Worm (Caenorhabditis elegans) whole organism, L4 larva: ENCODE results near the gene hex-1.
A peak's percentile ranks its signal among the peaks of the same experiment; 100 is the strongest.

Experiments used
- F26F4.8 ChIP-seq: fragments of 200-800 bp; sonication (Bioruptor generic); conservative IDR thresholded peaks from 2 replicates; pipeline ENCODE4 v1.3.6; 2022; ENCODE audit warnings: missing genetic modification characterization, missing compliant biosample characterization
- F37D6.2 ChIP-seq: sonication (generic microtip); optimal IDR thresholded peaks from 2 replicates; lab custom pipeline; 2016; ENCODE audit warnings: mild to moderate bottlenecking, missing genetic modification characterization, missing compliant biosample characterization
- R02D3.7 ChIP-seq: fragments of 150-350 bp; sonication (generic microtip); optimal IDR thresholded peaks from 3 replicates; lab custom pipeline; 2014; ENCODE audit warnings: missing biosample characterization, missing genetic modification characterization
- Y5F2A.4 ChIP-seq: fragments of 200-800 bp; sonication (Bioruptor generic); optimal IDR thresholded peaks from 2 replicates; lab custom pipeline; 2018; ENCODE audit warnings: mild to moderate bottlenecking, missing genetic modification characterization, missing compliant biosample characterization
- ZK337.2 ChIP-seq: fragments of 200-800 bp; sonication (Bioruptor generic); IDR thresholded peaks from 2 replicates; pipeline ENCODE4 v1.3.6; 2022; ENCODE audit warnings: missing genetic modification reagents, missing genetic modification characterization, missing compliant biosample characterization
- aha-1 ChIP-seq: fragments of 150-350 bp; peaks from one replicate; lab custom pipeline; 2014; ENCODE audit warnings: missing biosample characterization, missing genetic modification characterization
- ama-1 ChIP-seq: fragments of 150-350 bp; optimal IDR thresholded peaks from 2 replicates; lab custom pipeline; 2014; ENCODE audit warnings: inconsistent platforms, mixed read lengths
- attf-4 ChIP-seq: sonication (generic microtip); optimal IDR thresholded peaks from 3 replicates; lab custom pipeline; 2017; ENCODE audit warnings: missing biosample characterization, missing genetic modification characterization
- ceh-28 ChIP-seq: fragments of 150-350 bp; optimal IDR thresholded peaks from 2 replicates; lab custom pipeline; 2014; ENCODE audit warnings: missing biosample characterization, missing genetic modification reagents, missing genetic modification characterization
- ceh-32 ChIP-seq: sonication (generic microtip); optimal IDR thresholded peaks from 2 replicates; lab custom pipeline; 2016; ENCODE audit warnings: mild to moderate bottlenecking, missing genetic modification characterization, missing compliant biosample characterization; ENCODE audit not compliant: poor library complexity
- ceh-62 ChIP-seq: sonication (generic microtip); optimal IDR thresholded peaks from 2 replicates; lab custom pipeline; 2017; ENCODE audit warnings: missing biosample characterization, missing genetic modification characterization
- ceh-82 ChIP-seq: sonication (generic microtip); optimal IDR thresholded peaks from 2 replicates; lab custom pipeline; 2017; ENCODE audit warnings: missing biosample characterization, missing genetic modification characterization
- ces-1 ChIP-seq: fragments of 150-350 bp; sonication (generic microtip); optimal IDR thresholded peaks from 4 replicates; lab custom pipeline; 2014; ENCODE audit warnings: missing biosample characterization, missing genetic modification reagents, missing genetic modification characterization
- ctbp-1 ChIP-seq: fragments of 200-800 bp; sonication (Bioruptor generic); IDR thresholded peaks from 2 replicates; pipeline ENCODE4 v1.3.6; 2022; ENCODE audit warnings: missing genetic modification reagents, missing genetic modification characterization, missing compliant biosample characterization
- daf-16 ChIP-seq, 3 experiments: sonication (generic microtip); optimal IDR thresholded peaks; 2 replicates each; lab custom pipeline; 2016 to 2017; ENCODE audit warnings: missing genetic modification characterization in 3 of 3, missing genetic modification reagents in 3 of 3, mild to moderate bottlenecking in 2 of 3, missing compliant biosample characterization in 2 of 3, missing biosample characterization in 1 of 3, moderate library complexity in 1 of 3
- dmd-6 ChIP-seq: fragments of 200-800 bp; sonication (Bioruptor generic); IDR thresholded peaks from 2 replicates; pipeline ENCODE4 v1.3.6; 2022; ENCODE audit warnings: missing genetic modification reagents, missing genetic modification characterization, missing compliant biosample characterization
- dpl-1 ChIP-seq: fragments of 150-350 bp; optimal IDR thresholded peaks from 2 replicates; lab custom pipeline; 2014; ENCODE audit warnings: missing biosample characterization, missing genetic modification reagents, missing genetic modification characterization
- duxl-1 ChIP-seq: sonication (generic microtip); optimal IDR thresholded peaks from 2 replicates; lab custom pipeline; 2016; ENCODE audit warnings: mild to moderate bottlenecking, missing genetic modification characterization, moderate library complexity, missing compliant biosample characterization; ENCODE audit not compliant: poor library complexity
- dve-1 ChIP-seq: sonication (generic microtip); optimal IDR thresholded peaks from 2 replicates; lab custom pipeline; 2017; ENCODE audit warnings: antibody characterized with exemption, mild to moderate bottlenecking, missing genetic modification characterization, missing compliant biosample characterization; ENCODE audit not compliant: insufficient read depth
- egl-27 ChIP-seq: sonication (generic microtip); optimal IDR thresholded peaks from 3 replicates; lab custom pipeline; 2017; ENCODE audit warnings: missing biosample characterization, missing genetic modification reagents, missing genetic modification characterization
- egl-43 ChIP-seq: fragments of 200-800 bp; sonication (Bioruptor generic); IDR thresholded peaks from 2 replicates; pipeline ENCODE4 v1.3.6; 2022; ENCODE audit warnings: missing genetic modification reagents, missing genetic modification characterization, missing compliant biosample characterization
- fos-1 ChIP-seq: fragments of 150-350 bp; optimal IDR thresholded peaks from 2 replicates; lab custom pipeline; 2014; ENCODE audit warnings: missing biosample characterization, missing genetic modification characterization
- hmg-1.1 ChIP-seq: fragments of 200-800 bp; sonication (Bioruptor generic); IDR thresholded peaks from 2 replicates; pipeline ENCODE4 v1.3.6; 2022; ENCODE audit warnings: missing genetic modification reagents, missing genetic modification characterization, missing compliant biosample characterization
- lin-1 ChIP-seq: fragments of 200-800 bp; sonication (Bioruptor generic); IDR thresholded peaks from 2 replicates; pipeline ENCODE4 v1.3.6; 2022; ENCODE audit warnings: missing genetic modification reagents, missing genetic modification characterization, missing compliant biosample characterization
- lin-13 ChIP-seq: fragments of 150-350 bp; optimal IDR thresholded peaks from 2 replicates; lab custom pipeline; 2014; ENCODE audit warnings: missing biosample characterization, missing genetic modification reagents, missing genetic modification characterization
- lin-15B ChIP-seq: fragments of 150-350 bp; sonication (generic microtip); optimal IDR thresholded peaks from 3 replicates; lab custom pipeline; 2014; ENCODE audit warnings: missing biosample characterization, missing genetic modification characterization
- lin-29 ChIP-seq: fragments of 200-800 bp; sonication (Bioruptor generic); IDR thresholded peaks from 2 replicates; pipeline ENCODE4 v1.3.6; 2022; ENCODE audit warnings: missing genetic modification reagents, missing genetic modification characterization, missing compliant biosample characterization
- lsy-2 ChIP-seq, 2 experiments: fragments of 150-350 bp in 1 of 2; sonication (generic microtip) in 1 of 2; optimal IDR thresholded peaks; 2 replicates each; lab custom pipeline; 2014 to 2017; ENCODE audit warnings: missing biosample characterization in 2 of 2, missing genetic modification characterization in 2 of 2
- madf-5 ChIP-seq, 2 experiments: fragments of 200-800 bp; sonication (Bioruptor generic); IDR thresholded peaks; 2 replicates each; pipeline ENCODE4 v1.3.6; 2022; ENCODE audit warnings: missing compliant biosample characterization in 2 of 2, missing genetic modification characterization in 2 of 2
- madf-9 ChIP-seq: fragments of 200-800 bp; sonication (Bioruptor generic); conservative IDR thresholded peaks from 2 replicates; pipeline ENCODE4 v1.3.6; 2022; ENCODE audit warnings: missing genetic modification reagents, missing genetic modification characterization, missing compliant biosample characterization
- mdl-1 ChIP-seq, 2 experiments: fragments of 150-350 bp in 1 of 2; sonication (generic microtip) in 1 of 2; optimal IDR thresholded peaks; 2 replicates each; lab custom pipeline; 2014 to 2017; ENCODE audit warnings: missing biosample characterization in 2 of 2, missing genetic modification characterization in 2 of 2
- mdt-29 ChIP-seq: fragments of 200-800 bp; sonication (Bioruptor generic); IDR thresholded peaks from 2 replicates; pipeline ENCODE4 v1.3.6; 2022; ENCODE audit warnings: missing genetic modification reagents, missing genetic modification characterization, missing compliant biosample characterization
- mep-1 ChIP-seq: fragments of 150-350 bp; sonication (generic microtip); optimal IDR thresholded peaks from 3 replicates; lab custom pipeline; 2014; ENCODE audit warnings: missing biosample characterization, missing genetic modification characterization
- mes-2 ChIP-seq: sonication (generic microtip); optimal IDR thresholded peaks from 2 replicates; lab custom pipeline; 2016; ENCODE audit warnings: missing genotype, mild to moderate bottlenecking, missing genetic modification characterization, missing compliant biosample characterization; ENCODE audit not compliant: poor library complexity, severe bottlenecking
- nhr-10 ChIP-seq: fragments of 150-350 bp; optimal IDR thresholded peaks from 2 replicates; lab custom pipeline; 2014; ENCODE audit warnings: missing biosample characterization, missing genetic modification characterization
- nhr-237 ChIP-seq: sonication (generic microtip); optimal IDR thresholded peaks from 2 replicates; lab custom pipeline; 2017; ENCODE audit warnings: missing biosample characterization, missing genetic modification characterization
- nhr-25 ChIP-seq: sonication (generic microtip); optimal IDR thresholded peaks from 2 replicates; lab custom pipeline; 2017; ENCODE audit warnings: missing genetic modification characterization, mild to moderate bottlenecking, missing compliant biosample characterization, antibody characterized with exemption, moderate library complexity, borderline replicate concordance; ENCODE audit not compliant: insufficient read depth
- nhr-76 ChIP-seq: fragments of 150-350 bp; optimal IDR thresholded peaks from 2 replicates; lab custom pipeline; 2014; ENCODE audit warnings: missing biosample characterization, missing genetic modification characterization
- nhr-77 ChIP-seq: fragments of 150-350 bp; optimal IDR thresholded peaks from 2 replicates; lab custom pipeline; 2014; ENCODE audit warnings: missing biosample characterization, missing genetic modification characterization
- rbr-2 ChIP-seq: sonication (generic microtip); optimal IDR thresholded peaks from 2 replicates; lab custom pipeline; 2016; ENCODE audit warnings: missing genotype, missing genetic modification characterization, missing compliant biosample characterization
- unc-130 ChIP-seq: sonication (generic microtip); optimal IDR thresholded peaks from 2 replicates; lab custom pipeline; 2016; ENCODE audit warnings: missing genetic modification reagents, missing genetic modification characterization, missing compliant biosample characterization
- unc-39 ChIP-seq: sonication (generic microtip); optimal IDR thresholded peaks from 2 replicates; lab custom pipeline; 2017; ENCODE audit warnings: missing biosample characterization, missing genetic modification characterization
- zag-1 ChIP-seq: fragments of 150-350 bp; optimal IDR thresholded peaks from 2 replicates; lab custom pipeline; 2014; ENCODE audit warnings: missing biosample characterization, missing genetic modification characterization
- zfp-3 ChIP-seq: fragments of 200-800 bp; sonication (Bioruptor generic); conservative IDR thresholded peaks from 2 replicates; pipeline ENCODE4 v1.3.6; 2022; ENCODE audit warnings: missing genetic modification reagents, missing genetic modification characterization, missing compliant biosample characterization

Gene hex-1

DNA sequence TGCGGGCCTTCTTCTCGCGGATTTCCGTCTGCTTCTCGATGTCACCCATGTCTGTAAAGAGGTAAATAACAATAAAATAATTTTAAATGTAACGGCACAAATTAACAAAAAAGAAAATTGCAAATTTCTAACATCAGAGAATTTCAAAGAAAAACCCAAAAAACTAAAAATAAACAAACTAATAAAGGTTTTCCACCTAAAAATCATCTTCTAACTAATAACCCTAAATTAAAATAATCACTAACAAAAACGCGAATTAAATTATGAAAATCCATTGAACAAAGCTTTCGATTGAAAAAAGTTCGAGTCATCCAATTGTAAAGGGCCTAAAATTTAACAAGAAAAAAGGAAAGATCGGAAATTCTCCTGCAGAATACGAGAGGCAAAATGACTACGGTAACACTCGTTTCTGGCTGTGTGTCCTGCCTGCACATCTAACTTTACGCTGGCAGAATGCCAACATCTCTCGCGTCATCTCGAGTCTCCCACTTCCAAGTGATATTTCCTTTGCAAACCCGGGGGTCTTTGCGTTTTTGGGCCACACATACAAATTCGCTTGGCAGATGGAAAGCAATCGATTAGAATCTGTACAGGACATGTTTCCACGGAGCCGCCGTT, 21.7 kb downstream of the hex-1 start, which contains the start of gene rpl-11.2 (continued):
- TF ChIP-seq duxl-1 (tag; lab: Kevin White, UChicago) (peak; percentile 94), lin-1 (GFP tag; lab: Robert Waterston, UW) (peak; percentile 83), ceh-28 (tag; lab: Kevin White, UChicago) (peak; percentile 49), nhr-76 (tag; lab: Kevin White, UChicago) (no peak), Y5F2A.4 (GFP tag; lab: Kevin White, UChicago) (no peak), ctbp-1 (GFP tag; lab: Robert Waterston, UW) (peak; percentile 91), ceh-82 (tag; lab: Kevin White, UChicago) (no peak), F37D6.2 (peak; percentile 92), lin-29 (peak; percentile 57; the same call in 1 of the 2 replicates), mdl-1 (tag; optimal IDR thresholded peaks at IDR 0.05; lab: Kevin White, UChicago) (peak in 1 of 2 experiments; percentile 80), zag-1 (tag; lab: Kevin White, UChicago) (peak; percentile 73), ceh-32 (tag; lab: Kevin White, UChicago) (peak; percentile 40), egl-43 (GFP tag; lab: Robert Waterston, UW) (no peak; the same call in none of the 2 replicates), mes-2 (tag; lab: Kevin White, UChicago) (peak; percentile 93), mep-1 (tag; lab: Kevin White, UChicago) (peak; percentile 99), R02D3.7 (tag; lab: Kevin White, UChicago) (no peak), ceh-62 (no peak), madf-5 (GFP tag; IDR thresholded peaks at IDR 0.05; lab: Robert Waterston, UW) (no peak)

DNA sequence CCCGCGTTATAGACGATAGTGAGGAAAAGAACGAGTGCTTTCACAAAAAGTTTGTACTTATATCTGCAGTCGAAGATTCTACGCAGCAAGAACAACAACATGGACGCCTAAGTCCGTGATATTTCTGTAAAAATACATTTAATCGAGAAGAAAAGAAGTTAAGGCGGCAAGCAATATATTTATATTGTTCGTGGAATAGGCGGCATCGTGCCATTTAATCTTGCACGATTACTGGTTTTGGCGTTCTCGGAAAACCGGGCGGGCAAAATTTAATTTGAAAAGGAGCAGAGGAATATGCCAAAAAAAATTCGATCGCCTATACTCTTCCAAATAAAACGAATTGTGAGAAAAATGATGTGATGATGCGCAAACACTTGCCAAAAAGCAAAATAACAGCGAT, 26.0 kb downstream of the hex-1 start, which contains the start of gene AH9.1:
AH9.1 (minus strand) TSS at position 101 of the 400 bp plus-strand sequence.
- no peak for TF ChIP-seq nhr-10 (tag; lab: Kevin White, UChicago)
- TF ChIP-seq lin-13: no peak
- no peak for TF ChIP-seq nhr-237 (tag; lab: Kevin White, UChicago)
- no peak for TF ChIP-seq unc-39 (tag; lab: Kevin White, UChicago)
- no peak for TF ChIP-seq dmd-6 (GFP tag; lab: Robert Waterston, UW)
- TF ChIP-seq lin-1 (GFP tag; lab: Robert Waterston, UW): no peak
- no peak for TF ChIP-seq ceh-32 (tag; lab: Kevin White, UChicago)
- no peak for TF ChIP-seq hmg-1.1 (GFP tag; lab: Robert Waterston, UW)

DNA sequence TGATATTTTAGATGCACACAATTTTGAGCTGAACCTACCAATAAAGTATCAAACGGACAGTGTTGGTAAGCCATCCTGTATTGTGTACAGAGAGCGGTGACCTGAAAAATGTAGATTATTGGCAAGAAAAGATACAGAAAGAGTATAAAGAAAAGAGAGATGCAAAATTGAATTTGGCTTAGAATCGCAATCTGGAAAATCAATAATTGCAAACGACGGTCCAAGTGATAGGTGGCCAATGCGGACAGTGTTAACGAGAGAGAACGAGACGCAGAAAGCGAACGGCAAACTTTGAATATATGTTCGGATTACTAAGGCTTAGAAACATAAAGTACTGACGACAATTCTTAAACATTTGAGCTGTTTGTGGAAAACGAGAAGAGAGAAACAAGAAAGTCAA, 37.1 kb downstream of the hex-1 start, which contains the start of gene crn-4:
crn-4 (minus strand) TSS at position 101 of the 400 bp plus-strand sequence.
- TF ChIP-seq unc-130 (GFP tag; lab: Kevin White, UChicago) (no peak), madf-9 (no peak), dpl-1 (no peak), F26F4.8 (GFP tag; lab: Robert Waterston, UW) (no peak), rbr-2 (tag; lab: Kevin White, UChicago) (no peak), attf-4 (tag; lab: Kevin White, UChicago) (no peak), zfp-3 (no peak), ceh-82 (tag; lab: Kevin White, UChicago) (no peak)

DNA sequence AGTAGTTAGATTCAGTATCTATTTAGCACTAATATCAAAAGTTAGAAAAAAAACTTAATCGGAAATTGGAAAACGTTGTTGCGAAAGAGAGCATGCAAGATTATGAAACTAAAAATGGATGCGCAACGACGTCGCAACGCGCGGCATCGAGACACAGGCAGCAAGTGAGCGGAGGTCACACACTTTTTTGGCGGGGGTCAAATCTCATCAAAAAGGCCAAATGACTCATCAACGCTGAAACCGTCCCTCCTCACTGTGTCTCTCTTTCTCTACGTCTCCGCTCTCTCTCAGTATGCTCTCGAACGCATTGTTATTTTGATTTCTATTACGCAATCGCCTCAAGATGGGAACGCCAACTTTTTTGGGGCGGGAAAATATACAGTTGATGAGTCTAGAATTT, 37.5 kb downstream of the hex-1 start:
- TF ChIP-seq nhr-25 (tag; lab: Kevin White, UChicago): peak; percentile 3
- no peak for TF ChIP-seq attf-4 (tag; lab: Kevin White, UChicago)
- no peak for TF ChIP-seq egl-27
- no peak for TF ChIP-seq dpl-1
- TF ChIP-seq aha-1: no peak
- TF ChIP-seq lsy-2 (tag; optimal IDR thresholded peaks at IDR 0.05; lab: Kevin White, UChicago): peak in 1 of 2 experiments; percentile 3
- TF ChIP-seq ama-1 (lab: Kevin White, UChicago): no peak
- no peak for TF ChIP-seq F37D6.2
- no peak for TF ChIP-seq lin-15B (tag; lab: Kevin White, UChicago)
- TF ChIP-seq duxl-1 (tag; lab: Kevin White, UChicago): no peak
- TF ChIP-seq mdl-1 (tag; optimal IDR thresholded peaks at IDR 0.05; lab: Kevin White, UChicago): no peak
- no peak for TF ChIP-seq mep-1 (tag; lab: Kevin White, UChicago)
- TF ChIP-seq nhr-77 (tag; lab: Kevin White, UChicago): no peak
- TF ChIP-seq fos-1: no peak
- TF ChIP-seq dve-1: peak; percentile 33
- no peak for TF ChIP-seq ZK337.2
- no peak for TF ChIP-seq daf-16 (GFP tag; optimal IDR thresholded peaks at IDR 0.05; lab: Kevin White, UChicago)
- TF ChIP-seq daf-16 (tag; optimal IDR thresholded peaks at IDR 0.05; lab: Kevin White, UChicago): peak; percentile 42
- no peak for TF ChIP-seq mdt-29
- TF ChIP-seq ces-1 (GFP tag; lab: Kevin White, UChicago): no peak
